Fruit fly (Drosophila melanogaster) whole organism, wandering third instar larva: ENCODE measurements around the gene CG43760.

ENCODE experiments used
- CG9705 ChIP-seq: fragments of 200-800 bp; sonication (Bioruptor generic); optimal IDR thresholded peaks from 2 replicates; lab custom pipeline; 2018; ENCODE audit warnings: missing biosample characterization, mild to moderate bottlenecking, missing genetic modification characterization
- Dfd ChIP-seq: fragments of >200 bp; optimal IDR thresholded peaks from 2 replicates; lab custom pipeline; 2017; ENCODE audit warnings: missing biosample characterization, missing genetic modification characterization
- Dif ChIP-seq: fragments of 200-275, 200-300 bp; sonication (Bioruptor generic); optimal IDR thresholded peaks from 2 replicates; lab custom pipeline; 2018; ENCODE audit warnings: missing biosample characterization, missing genetic modification characterization; ENCODE audit not compliant: partially characterized antibody
- Myc ChIP-seq: fragments of >200 bp; optimal IDR thresholded peaks from 2 replicates; lab custom pipeline; 2017
- brk ChIP-seq: fragments of 200-800 bp; sonication (Bioruptor generic); optimal IDR thresholded peaks from 2 replicates; lab custom pipeline; 2016; ENCODE audit warnings: missing biosample characterization, mild to moderate bottlenecking, missing genetic modification characterization
- fru ChIP-seq: fragments of 200-800 bp; sonication (Bioruptor generic); optimal IDR thresholded peaks from 3 replicates; lab custom pipeline; 2016; ENCODE audit warnings: missing biosample characterization, mild to moderate bottlenecking, missing genetic modification characterization
- h ChIP-seq: fragments of 200-800 bp; sonication (Bioruptor generic); optimal IDR thresholded peaks from 3 replicates; lab custom pipeline; 2016; ENCODE audit warnings: missing biosample characterization, mild to moderate bottlenecking, missing genetic modification characterization
- jim ChIP-seq: fragments of 175-275, 200-325 bp; sonication (Bioruptor generic); optimal IDR thresholded peaks from 2 replicates; lab custom pipeline; 2016; ENCODE audit warnings: missing biosample characterization, mild to moderate bottlenecking, missing genetic modification characterization
- pan ChIP-seq: fragments of >200 bp; optimal IDR thresholded peaks from 2 replicates; lab custom pipeline; 2017
- psq ChIP-seq: fragments of 200-800 bp; sonication (Bioruptor generic); optimal IDR thresholded peaks from 3 replicates; lab custom pipeline; 2017; ENCODE audit warnings: missing biosample characterization, mild to moderate bottlenecking, missing genetic modification characterization, moderate library complexity
- sage ChIP-seq: fragments of 200-800 bp; sonication (Bioruptor generic); optimal IDR thresholded peaks from 2 replicates; lab custom pipeline; 2016; ENCODE audit warnings: missing biosample characterization, mild to moderate bottlenecking, missing genetic modification characterization
- usp ChIP-seq: fragments of >200 bp; optimal IDR thresholded peaks from 2 replicates; lab custom pipeline; 2017; ENCODE audit warnings: missing biosample characterization, missing genetic modification characterization
- woc ChIP-seq: sonication (Bioruptor generic); optimal IDR thresholded peaks from 2 replicates; lab custom pipeline; 2016; ENCODE audit warnings: missing biosample characterization, mild to moderate bottlenecking, missing genetic modification characterization

DNA sequence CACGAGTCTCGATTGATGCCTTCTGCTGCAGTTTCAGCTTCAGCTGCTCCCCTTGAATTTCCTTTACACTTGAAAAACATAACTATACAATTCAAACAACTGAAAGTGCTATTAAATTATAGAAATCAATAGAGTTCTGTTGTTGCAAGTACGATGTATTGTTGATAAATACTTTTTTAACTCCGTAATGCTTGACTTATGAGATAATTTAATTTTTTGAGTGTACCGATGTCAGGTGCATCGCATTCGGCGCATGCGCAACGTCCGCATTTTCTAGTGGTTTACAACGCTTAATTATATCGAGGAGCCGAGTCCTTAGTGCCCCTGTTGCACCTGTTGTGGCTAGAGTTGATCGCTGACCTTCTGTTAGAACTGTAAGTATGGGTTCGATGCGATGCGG is 35.2 kb downstream of the CG43760 start:
- TF ChIP-seq Myc (lab: Kevin White, UChicago) = no peak
- TF ChIP-seq psq (GFP tag; lab: Kevin White, UChicago) = no peak
- TF ChIP-seq brk (GFP tag; lab: Kevin White, UChicago) = no peak
- TF ChIP-seq jim = no peak
- no peak for TF ChIP-seq woc (GFP tag; lab: Kevin White, UChicago)
- no peak for TF ChIP-seq h (GFP tag; lab: Kevin White, UChicago)
- no peak for TF ChIP-seq pan (lab: Kevin White, UChicago)
- TF ChIP-seq sage = no peak
- TF ChIP-seq CG9705 (GFP tag; lab: Kevin White, UChicago) = no peak
- no peak for TF ChIP-seq Dfd
- TF ChIP-seq usp (GFP tag; lab: Kevin White, UChicago) = no peak
- TF ChIP-seq fru (GFP tag; lab: Kevin White, UChicago) = no peak
- TF ChIP-seq Dif (GFP tag; lab: Kevin White, UChicago) = no peak
